Worm (Caenorhabditis elegans) whole organism, early embryonic: ENCODE measurements around the gene pbo-4.

Experiments
- ama-1 ChIP-seq: fragments of 150-350 bp; optimal IDR thresholded peaks from 2 replicates; lab custom pipeline; 2014
- ets-7 ChIP-seq: sonication (generic microtip); optimal IDR thresholded peaks from 2 replicates; lab custom pipeline; 2016; ENCODE audit warnings: missing genotype, missing genetic modification characterization, missing compliant biosample characterization
- flt-1 ChIP-seq: fragments of 200-800 bp; sonication (Bioruptor generic); IDR thresholded peaks from 2 replicates; pipeline ENCODE4 v1.3.6; 2022; ENCODE audit warnings: missing genetic modification characterization, missing compliant biosample characterization
- hmbx-1 ChIP-seq: sonication (generic microtip); optimal IDR thresholded peaks from 2 replicates; lab custom pipeline; 2016; ENCODE audit warnings: mild to moderate bottlenecking, missing genetic modification characterization, missing compliant biosample characterization
- scrt-1 ChIP-seq: fragments of 200-800 bp; sonication (Bioruptor generic); IDR thresholded peaks from 2 replicates; pipeline ENCODE4 v1.3.6; 2022; ENCODE audit warnings: missing genetic modification characterization, missing compliant biosample characterization
- tbx-11 ChIP-seq: fragments of 200-800 bp; sonication (Bioruptor generic); IDR thresholded peaks from 2 replicates; pipeline ENCODE4 v1.3.6; 2022; ENCODE audit warnings: missing genetic modification characterization, missing compliant biosample characterization

DNA sequence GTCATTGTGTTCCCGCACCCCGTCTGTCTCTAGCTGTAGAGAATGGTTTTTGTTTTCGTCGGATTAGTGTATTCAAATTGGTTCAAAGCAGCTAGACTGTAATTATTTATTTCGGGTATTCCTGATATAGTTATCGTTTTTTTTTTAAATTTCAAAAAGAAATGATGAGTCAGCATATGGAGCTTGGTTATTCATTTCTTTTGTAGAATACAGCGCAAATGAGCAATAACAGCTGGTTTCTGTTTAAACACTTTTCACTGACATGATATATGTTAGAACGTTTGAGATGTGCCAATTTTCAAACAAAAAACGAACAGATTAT, 36.9 kb downstream of the pbo-4 start:
- no peak for TF ChIP-seq ama-1 (lab: Kevin White, UChicago)
- no peak for TF ChIP-seq scrt-1 (GFP tag; lab: Robert Waterston, UW)
- TF ChIP-seq ets-7 (tag; lab: Kevin White, UChicago) = no peak
- no peak for TF ChIP-seq hmbx-1 (tag; lab: Kevin White, UChicago)
- no peak for TF ChIP-seq tbx-11 (GFP tag; lab: Robert Waterston, UW)
- TF ChIP-seq flt-1 (GFP tag; lab: Robert Waterston, UW) = no peak
